Worm (Caenorhabditis elegans): ENCODE data around the gene wrt-2.

Gene wrt-2

DNA sequence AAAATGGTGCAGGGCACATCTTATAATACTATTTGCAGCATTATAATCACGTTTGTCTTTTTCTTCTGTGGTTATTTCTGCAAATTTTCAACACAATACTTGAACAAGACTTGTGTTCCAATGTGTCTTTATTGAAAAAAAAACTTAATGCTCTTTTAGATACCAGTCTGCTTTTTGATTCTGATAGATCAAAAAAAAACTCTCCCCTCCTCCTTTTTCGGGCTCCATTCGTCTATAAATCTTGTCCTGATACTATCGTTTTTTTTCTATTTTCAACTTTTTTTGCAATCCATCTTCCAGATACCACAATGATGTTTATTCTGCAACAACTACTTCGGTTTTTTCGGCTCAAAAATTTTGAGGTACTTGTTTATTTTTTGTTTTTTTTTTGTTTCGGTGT, 13.3 kb downstream of the wrt-2 start, which contains the start of gene twk-16:
Gene twk-16, plus strand, starts transcription at position 301 of the 400 bp plus-strand sequence.
- TF ChIP-seq hrde-1 (tag; optimal IDR thresholded peaks at IDR 0.05; ENCODE audit: borderline replicate concordance) (no peak), snpc-1.1 (tag; optimal IDR thresholded peaks at IDR 0.05; ENCODE audit: insufficient read depth) (no peak), F23B12.7 (tag; optimal IDR thresholded peaks at IDR 0.05; ENCODE audit: insufficient read depth) (no peak), chd-7 (tag; optimal IDR thresholded peaks at IDR 0.05) (no peak), athp-1 (tag; optimal IDR thresholded peaks at IDR 0.05) (no peak), D2030.7 (GFP tag; IDR thresholded peaks at IDR 0.05) (no peak), hsf-1 (GFP tag; IDR thresholded peaks at IDR 0.05) (no peak), C06A6.2 (GFP tag; conservative IDR thresholded peaks at IDR 0.05) (no peak), T26A5.8 (tag; optimal IDR thresholded peaks at IDR 0.05) (no peak), akir-1 (GFP tag; optimal IDR thresholded peaks at IDR 0.05) (no peak), him-1 (tag; optimal IDR thresholded peaks at IDR 0.05) (no peak), ekl-4 (GFP tag; IDR thresholded peaks at IDR 0.05) (no peak), lin-26 (GFP tag; IDR thresholded peaks at IDR 0.05) (no peak), F57C9.4 (tag; optimal IDR thresholded peaks at IDR 0.05) (no peak), attf-5 (GFP tag; optimal IDR thresholded peaks at IDR 0.05) (no peak), madf-10 (tag; optimal IDR thresholded peaks at IDR 0.05) (no peak), zfh-2 (GFP tag; conservative IDR thresholded peaks at IDR 0.05) (no peak), dpl-1 (GFP tag; optimal IDR thresholded peaks at IDR 0.05) (no peak), ets-4 (GFP tag; optimal IDR thresholded peaks at IDR 0.05) (no peak)

DNA sequence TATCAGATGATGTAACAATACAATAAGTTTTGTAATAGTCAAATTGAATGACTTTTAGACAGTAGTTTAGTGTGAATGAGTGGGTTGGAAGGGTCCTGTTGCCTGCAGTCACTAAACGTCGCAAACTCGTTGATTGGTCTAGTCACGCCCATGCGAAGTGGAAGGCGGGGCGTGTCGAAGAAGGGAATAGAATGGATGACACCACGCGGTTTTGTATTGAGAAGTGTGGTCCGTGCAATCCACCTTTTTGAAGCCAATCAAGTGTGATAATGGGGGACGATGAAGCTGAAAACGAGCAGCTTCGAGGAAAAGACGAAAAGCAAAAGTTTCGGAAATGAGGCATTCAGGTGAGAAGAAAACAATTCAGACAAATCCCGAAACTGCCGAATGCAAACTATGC, 23.8 kb downstream of the wrt-2 start, which contains the start of gene ceh-31:
Gene ceh-31, minus strand, starts transcription at position 101 of the 400 bp plus-strand sequence.
- TF ChIP-seq egl-44 (GFP tag; IDR thresholded peaks at IDR 0.05) (no peak), ztf-3 (GFP tag; optimal IDR thresholded peaks at IDR 0.05) (no peak), let-607 (tag; optimal IDR thresholded peaks at IDR 0.05) (no peak)

DNA sequence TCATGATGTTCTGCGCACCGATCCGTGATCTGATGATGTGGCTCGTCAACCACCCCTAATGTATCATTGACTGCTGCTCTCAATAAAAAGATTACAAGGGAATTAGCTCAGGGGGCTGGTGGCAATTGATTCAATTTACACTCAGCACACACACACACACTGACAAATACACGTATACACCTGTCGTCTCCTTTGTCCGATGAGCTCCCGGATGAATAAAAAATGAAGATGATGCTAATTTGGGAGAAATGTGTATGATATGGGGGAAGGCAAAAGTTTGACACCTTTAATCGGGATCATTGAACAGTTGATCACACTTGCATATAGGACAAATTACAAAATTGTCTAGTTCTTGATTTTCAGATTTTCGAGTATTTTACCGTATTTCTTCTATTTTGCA, 27.1 kb downstream of the wrt-2 start:
- TF ChIP-seq attf-3 (GFP tag; conservative IDR thresholded peaks at IDR 0.05) (no peak), repo-1 (tag; optimal IDR thresholded peaks at IDR 0.05) (no peak), Y53F4B.3 (GFP tag; IDR thresholded peaks at IDR 0.05) (no peak), B0019.2 (GFP tag; conservative IDR thresholded peaks at IDR 0.05) (no peak), atf-7 (tag; optimal IDR thresholded peaks at IDR 0.05) (no peak), ccch-3 (GFP tag; optimal IDR thresholded peaks at IDR 0.05) (no peak), nhr-80 (tag; optimal IDR thresholded peaks at IDR 0.05) (no peak), ama-1 (optimal IDR thresholded peaks at IDR 0.05) (no peak), ama-1 (GFP tag; optimal IDR thresholded peaks at IDR 0.05) (no peak), Y56A3A.18 (GFP tag; IDR thresholded peaks at IDR 0.05) (no peak), lag-1 (GFP tag; IDR thresholded peaks at IDR 0.05) (no peak), egl-44 (GFP tag; IDR thresholded peaks at IDR 0.05) (no peak), Y53G8AR.9 (GFP tag; conservative IDR thresholded peaks at IDR 0.05) (no peak), F33H1.4 (GFP tag; IDR thresholded peaks at IDR 0.05) (no peak), attf-5 (GFP tag; optimal IDR thresholded peaks at IDR 0.05) (no peak), ztf-3 (GFP tag; optimal IDR thresholded peaks at IDR 0.05) (no peak), die-1 (tag; optimal IDR thresholded peaks at IDR 0.05) (no peak), nfyb-1 (GFP tag; IDR thresholded peaks at IDR 0.05) (no peak)
